Worm (Caenorhabditis elegans): Measurements from ENCODE around the gene capg-2.

DNA sequence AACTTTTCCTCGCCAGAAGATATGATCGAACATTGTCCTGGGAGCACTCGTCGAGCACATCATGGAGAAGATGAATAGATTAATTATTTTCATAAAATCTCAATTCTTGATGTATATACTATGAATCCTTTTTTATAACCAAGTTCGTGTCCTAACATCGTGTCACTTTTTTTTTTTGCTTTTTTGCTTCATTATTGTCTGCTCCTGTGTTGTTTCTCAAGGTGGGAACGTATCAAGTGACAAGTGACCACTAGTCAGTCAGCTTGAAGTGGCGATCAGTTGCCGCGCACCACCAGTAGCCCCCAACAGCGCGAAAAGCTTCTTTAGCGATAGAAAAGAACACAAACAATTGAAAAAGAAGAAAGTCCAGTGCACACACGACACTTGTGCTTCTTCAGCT lies 19.4 kb upstream of the capg-2 start, which contains the start of gene lrx-1:
- TF ChIP-seq fos-1 (tag; optimal IDR thresholded peaks at IDR 0.05) = no peak
- no peak for TF ChIP-seq lsy-12 (tag; optimal IDR thresholded peaks at IDR 0.05)
- TF ChIP-seq unc-39 (tag; optimal IDR thresholded peaks at IDR 0.05) = no peak
- no peak for TF ChIP-seq nhr-77 (tag; optimal IDR thresholded peaks at IDR 0.05)
- TF ChIP-seq tbx-2 (tag; optimal IDR thresholded peaks at IDR 0.05) = no peak
- TF ChIP-seq ceh-82 (tag; optimal IDR thresholded peaks at IDR 0.05) = no peak
- TF ChIP-seq ceh-28 (tag; optimal IDR thresholded peaks at IDR 0.05) = no peak
- TF ChIP-seq nhr-28 (tag; optimal IDR thresholded peaks at IDR 0.05) = no peak
- no peak for TF ChIP-seq nhr-237 (tag; optimal IDR thresholded peaks at IDR 0.05)
- no peak for TF ChIP-seq nhr-11 (tag; optimal IDR thresholded peaks at IDR 0.05)
- TF ChIP-seq nhr-25 (tag; optimal IDR thresholded peaks at IDR 0.05) = no peak
- no peak for TF ChIP-seq nfya-1 (tag; optimal IDR thresholded peaks at IDR 0.05; ENCODE audit: insufficient read depth)
- no peak for TF ChIP-seq ceh-16 (tag; optimal IDR thresholded peaks at IDR 0.05)

All from whole organism, L3 larva.